Worm (Caenorhabditis elegans) whole organism, L3 larva: ENCODE measurements around the gene C01G6.3.

ENCODE experiments used
- nhr-28 ChIP-seq: fragments of 150-350 bp; optimal IDR thresholded peaks from 2 replicates; lab custom pipeline; 2014; ENCODE audit warnings: missing biosample characterization, missing genetic modification characterization
- snpc-4 ChIP-seq: fragments of 150-350 bp; optimal IDR thresholded peaks from 2 replicates; lab custom pipeline; 2014; ENCODE audit warnings: missing biosample characterization, missing genetic modification characterization
- zag-1 ChIP-seq: fragments of 150-350 bp; optimal IDR thresholded peaks from 2 replicates; lab custom pipeline; 2014; ENCODE audit warnings: missing biosample characterization, missing genetic modification characterization

- TF ChIP-seq zag-1 (tag; lab: Kevin White, UChicago) (no peak), nhr-28 (tag; lab: Kevin White, UChicago) (no peak), snpc-4 (no peak)
Observed at ce11 chrII:9272942-9273341, 3.3 kb downstream of the C01G6.3 start, which contains the start of gene C01G6.4.
